Worm (Caenorhabditis elegans): ENCODE results near the gene srh-71.

The srh-71 gene

DNA sequence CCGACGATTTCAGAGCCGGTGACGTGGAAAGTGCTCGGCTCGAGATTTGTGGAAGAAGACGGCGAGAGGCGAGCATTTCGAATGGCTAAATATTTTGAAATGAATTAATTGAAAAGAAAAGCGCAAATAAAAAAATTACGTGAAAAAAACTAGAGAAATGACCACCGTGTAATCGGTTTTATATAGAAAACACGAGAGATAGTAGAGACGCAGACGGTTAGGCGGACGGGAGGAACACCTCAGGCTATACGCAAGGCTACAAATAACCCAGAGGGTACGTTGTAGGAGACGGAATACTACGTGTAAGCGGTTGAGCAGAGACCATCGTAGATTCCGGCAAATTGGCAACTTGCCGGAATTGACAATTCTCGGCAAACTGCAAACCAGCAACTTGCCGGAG is 12.2 kb upstream of the srh-71 start, which contains the start of gene Y25C1A.13:
Gene Y25C1A.13 (minus strand): TSS at position 101 of the 400 bp plus-strand sequence.
- TF ChIP-seq hmg-11 (tag; optimal IDR thresholded peaks at IDR 0.05) (no peak), daf-12 (tag; optimal IDR thresholded peaks at IDR 0.05) (no peak), tbx-2 (tag; optimal IDR thresholded peaks at IDR 0.05) (no peak), lin-39 (tag; optimal IDR thresholded peaks at IDR 0.05) (no peak), elt-2 (tag; optimal IDR thresholded peaks at IDR 0.05) (peak; percentile 1)

ce11 chrII:3112313-3112712 is 11.0 kb upstream of the srh-71 start, which contains the start of gene Y25C1A.2:
Gene Y25C1A.2, plus strand, starts transcription at chrII:3112613.
- TF ChIP-seq lin-39 (tag; optimal IDR thresholded peaks at IDR 0.05): no peak
- TF ChIP-seq aly-2 (tag; optimal IDR thresholded peaks at IDR 0.05): no peak
- no peak for TF ChIP-seq sea-2 (GFP tag; optimal IDR thresholded peaks at IDR 0.05)
- TF ChIP-seq R02D3.7 (tag; optimal IDR thresholded peaks at IDR 0.05): no peak
- TF ChIP-seq elt-3 (tag; optimal IDR thresholded peaks at IDR 0.05): no peak
- TF ChIP-seq nhr-43 (tag; optimal IDR thresholded peaks at IDR 0.05; ENCODE audit: poor library complexity, severe bottlenecking): no peak
- TF ChIP-seq nhr-76 (tag; optimal IDR thresholded peaks at IDR 0.05): no peak
- TF ChIP-seq nhr-28 (tag; optimal IDR thresholded peaks at IDR 0.05): no peak
- no peak for TF ChIP-seq mml-1 (tag; optimal IDR thresholded peaks at IDR 0.05)
- no peak for TF ChIP-seq ztf-4 (tag; optimal IDR thresholded peaks at IDR 0.05)
- TF ChIP-seq nhr-77 (tag; optimal IDR thresholded peaks at IDR 0.05): no peak
- no peak for TF ChIP-seq fkh-2 (tag; optimal IDR thresholded peaks at IDR 0.05)
- TF ChIP-seq pha-4 (tag; optimal IDR thresholded peaks at IDR 0.05): no peak

DNA sequence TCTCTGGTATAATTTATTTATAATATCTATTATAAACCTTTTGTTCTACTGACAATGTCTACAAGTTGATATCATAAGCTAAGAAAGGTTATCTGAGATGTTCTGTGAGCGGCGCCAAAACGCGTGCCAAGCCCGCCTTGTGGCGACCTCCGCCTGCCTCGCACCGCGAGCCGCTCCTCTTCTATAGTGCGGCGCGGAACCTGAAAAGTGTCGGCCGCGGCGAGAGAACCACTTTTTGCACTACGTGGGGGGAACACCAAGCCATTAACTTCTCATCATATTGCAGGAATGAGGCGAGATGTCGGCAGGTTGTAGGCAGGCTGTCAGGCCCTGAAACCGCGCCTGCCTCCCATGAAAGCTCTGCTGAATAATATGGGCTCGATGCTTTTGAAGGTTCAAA is 10.0 kb upstream of the srh-71 start:
- TF ChIP-seq nhr-43 (tag; optimal IDR thresholded peaks at IDR 0.05; ENCODE audit: poor library complexity, severe bottlenecking) (no peak), nhr-11 (tag; optimal IDR thresholded peaks at IDR 0.05) (no peak), nhr-237 (tag; optimal IDR thresholded peaks at IDR 0.05) (no peak), sea-2 (GFP tag; optimal IDR thresholded peaks at IDR 0.05) (no peak), nhr-23 (tag; optimal IDR thresholded peaks at IDR 0.05) (no peak), skn-1 (tag; optimal IDR thresholded peaks at IDR 0.05) (no peak), snpc-4 (tag; optimal IDR thresholded peaks at IDR 0.05) (peak; percentile 32)

ce11 chrII:3113934-3114333 is 9.4 kb upstream of the srh-71 start, which contains the start of gene clec-123:
Gene clec-123, plus strand, starts transcription at chrII:3114234.
- no peak for TF ChIP-seq mml-1 (tag; optimal IDR thresholded peaks at IDR 0.05)
- TF ChIP-seq jun-1 (tag; optimal IDR thresholded peaks at IDR 0.05): no peak
- no peak for TF ChIP-seq R02D3.7 (tag; optimal IDR thresholded peaks at IDR 0.05)
- TF ChIP-seq nhr-25 (tag; optimal IDR thresholded peaks at IDR 0.05): no peak
- TF ChIP-seq ceh-9 (tag; optimal IDR thresholded peaks at IDR 0.05): no peak

DNA sequence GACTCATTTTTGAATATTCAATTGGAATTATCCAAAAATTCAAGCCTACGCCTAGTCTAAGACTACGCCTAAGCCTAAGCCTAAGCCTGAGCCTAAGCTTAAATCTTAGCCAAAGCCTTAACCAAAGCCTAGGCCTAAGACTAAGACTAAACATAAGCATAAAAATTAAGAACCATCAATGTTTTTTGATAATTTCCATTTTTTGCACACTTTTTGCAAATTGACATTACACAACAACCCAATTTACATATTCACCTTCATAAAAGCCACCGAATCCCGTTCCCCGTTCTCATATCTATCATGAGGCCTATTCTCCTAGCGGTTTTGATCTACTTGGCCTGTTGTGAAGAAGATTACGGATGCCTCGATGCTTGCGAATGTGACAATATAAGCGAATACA is 5.8 kb upstream of the srh-71 start, which contains the start of gene T10D4.7:
Gene T10D4.7 (plus strand): TSS at position 301 of the 400 bp plus-strand sequence.
- no peak for TF ChIP-seq unc-39 (tag; optimal IDR thresholded peaks at IDR 0.05)
- TF ChIP-seq mdl-1 (tag; optimal IDR thresholded peaks at IDR 0.05): no peak

DNA sequence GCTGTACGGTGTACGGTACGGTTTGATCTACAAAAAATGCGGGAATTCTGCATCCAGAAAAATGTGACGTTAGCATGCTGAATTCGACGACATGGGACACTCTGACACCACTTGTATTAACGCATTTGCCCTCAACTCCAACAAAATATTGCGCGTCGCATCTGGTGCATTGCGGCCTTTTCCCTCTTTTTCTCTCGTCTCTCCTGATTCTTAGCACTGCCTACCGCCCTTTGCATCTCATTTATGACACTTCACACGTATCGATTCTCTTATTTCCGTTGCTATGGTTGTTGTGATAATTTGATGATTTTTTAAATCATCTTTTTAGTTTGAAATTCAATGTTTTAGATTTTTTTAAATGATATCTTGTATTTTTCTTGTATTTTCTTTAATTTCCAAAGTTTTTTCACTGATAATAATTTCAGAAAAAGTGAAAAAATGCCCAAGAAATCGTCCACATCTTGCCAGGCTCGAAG is 4.4 kb upstream of the srh-71 start, which contains the start of gene T10D4.6:
Gene T10D4.6 (plus strand): TSS at position 426 of the 476 bp plus-strand sequence.
- TF ChIP-seq nhr-43 (tag; optimal IDR thresholded peaks at IDR 0.05; ENCODE audit: poor library complexity, severe bottlenecking) (no peak), daf-12 (tag; optimal IDR thresholded peaks at IDR 0.05) (no peak), fos-1 (tag; optimal IDR thresholded peaks at IDR 0.05) (no peak), ZK546.5 (tag; optimal IDR thresholded peaks at IDR 0.05) (no peak), egl-27 (tag; optimal IDR thresholded peaks at IDR 0.05) (no peak), nhr-237 (tag; optimal IDR thresholded peaks at IDR 0.05) (no peak), ama-1 (optimal IDR thresholded peaks at IDR 0.05) (no peak), hmg-11 (tag; optimal IDR thresholded peaks at IDR 0.05) (peak; percentile 84), lin-39 (tag; optimal IDR thresholded peaks at IDR 0.05) (peak; percentile 8), pqm-1 (tag; optimal IDR thresholded peaks at IDR 0.05) (no peak), lin-15B (tag; optimal IDR thresholded peaks at IDR 0.05) (peak; percentile 7), pha-4 (tag; optimal IDR thresholded peaks at IDR 0.05) (peak; percentile 56), nhr-25 (tag; optimal IDR thresholded peaks at IDR 0.05) (no peak), R02D3.7 (tag; optimal IDR thresholded peaks at IDR 0.05) (no peak)
